Fruit fly (Drosophila melanogaster): ENCODE measurements around the gene CG5274.

CG5274 gene

DNA sequence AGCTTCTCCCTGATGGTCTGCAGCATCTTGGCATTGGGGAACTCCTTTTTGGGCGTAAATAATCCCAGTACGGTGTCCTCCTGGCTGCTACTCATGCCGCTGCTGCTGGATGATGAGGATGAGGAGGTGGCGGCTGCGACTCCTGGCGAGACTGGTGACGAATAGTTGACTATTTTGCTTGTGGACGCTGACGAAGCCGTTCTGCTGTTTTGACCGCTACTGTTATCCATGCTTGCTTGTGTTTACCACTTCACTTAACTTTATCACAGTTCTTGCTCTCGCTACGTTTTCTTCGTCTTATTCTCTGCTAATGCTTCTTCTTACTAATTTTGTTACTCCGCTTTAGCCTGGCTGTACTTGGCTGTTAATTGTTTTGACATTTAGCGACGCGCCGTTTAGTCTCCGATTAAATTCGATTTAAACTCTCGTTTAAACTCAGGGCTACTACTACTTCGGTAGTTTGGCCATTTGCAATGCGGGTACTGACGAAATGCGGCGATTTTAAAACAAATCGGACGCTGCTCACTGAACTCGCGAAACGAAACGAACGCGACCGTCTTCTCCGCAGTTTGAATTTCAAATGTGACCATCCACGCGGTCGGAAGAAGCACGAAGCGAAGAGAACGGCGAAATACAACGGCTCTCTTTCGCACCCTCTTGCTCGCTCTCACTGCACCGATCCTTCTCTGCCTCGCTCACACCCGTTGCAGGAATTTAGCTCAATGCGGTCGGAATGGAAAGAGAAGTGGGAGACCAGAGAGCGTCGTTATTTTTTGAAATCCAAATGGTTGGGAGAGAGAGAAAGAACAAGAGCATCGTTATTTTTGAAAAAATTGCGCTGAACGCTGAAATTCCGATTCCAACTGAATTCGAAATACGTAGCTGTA is 26.2 kb downstream of the CG5274 start, which contains the start of gene trbl (continued):
- TF ChIP-seq Spps (tag; optimal IDR thresholded peaks at IDR 0.05): no peak
- TF ChIP-seq Nf-YA (GFP tag; IDR thresholded peaks at IDR 0.05): no peak
- TF ChIP-seq cwo (GFP tag; optimal IDR thresholded peaks at IDR 0.05): no peak
- peak; percentile 11 for TF ChIP-seq CG12744 (GFP tag; optimal IDR thresholded peaks at IDR 0.05)
- no peak for TF ChIP-seq br (optimal IDR thresholded peaks at IDR 0.05)
- no peak for TF ChIP-seq CG9932 (GFP tag; IDR thresholded peaks at IDR 0.05)
- TF ChIP-seq Rx (GFP tag; IDR thresholded peaks at IDR 0.05): no peak
- TF ChIP-seq ftz-f1 (GFP tag; optimal IDR thresholded peaks at IDR 0.05): peak; percentile 74
- no peak for TF ChIP-seq Sox102F (GFP tag; optimal IDR thresholded peaks at IDR 0.05)
- TF ChIP-seq CG17912 (GFP tag; optimal IDR thresholded peaks at IDR 0.05): no peak
- TF ChIP-seq tll (GFP tag; optimal IDR thresholded peaks at IDR 0.05): no peak
- no peak for TF ChIP-seq Ravus (GFP tag; IDR thresholded peaks at IDR 0.05)
- TF ChIP-seq CG4820 (GFP tag; optimal IDR thresholded peaks at IDR 0.05): no peak
- TF ChIP-seq gce (GFP tag; IDR thresholded peaks at IDR 0.05): no peak
- no peak for TF ChIP-seq CG8765 (GFP tag; IDR thresholded peaks at IDR 0.05)
- no peak for TF ChIP-seq pb (GFP tag; optimal IDR thresholded peaks at IDR 0.05)
- peak; percentile 80 for TF ChIP-seq gcm (GFP tag; optimal IDR thresholded peaks at IDR 0.05)
- TF ChIP-seq gem (tag; optimal IDR thresholded peaks at IDR 0.05): no peak
- no peak for TF ChIP-seq odd (GFP tag; optimal IDR thresholded peaks at IDR 0.05)
- TF ChIP-seq dan (GFP tag; IDR thresholded peaks at IDR 0.05): no peak
- no peak for TF ChIP-seq CG17186 (GFP tag; optimal IDR thresholded peaks at IDR 0.05)
- no peak for TF ChIP-seq Xrp1 (GFP tag; IDR thresholded peaks at IDR 0.05)
- no peak for TF ChIP-seq Gsc (GFP tag; IDR thresholded peaks at IDR 0.05)
- no peak for TF ChIP-seq Oaz (GFP tag; IDR thresholded peaks at IDR 0.05)
- TF ChIP-seq CG14710 (tag; optimal IDR thresholded peaks at IDR 0.05): peak; percentile 26
- no peak for TF ChIP-seq Aef1 (GFP tag; IDR thresholded peaks at IDR 0.05)
- no peak for TF ChIP-seq grn (GFP tag; optimal IDR thresholded peaks at IDR 0.05)
- no peak for TF ChIP-seq CG9817 (tag; optimal IDR thresholded peaks at IDR 0.05)
- TF ChIP-seq D19B (GFP tag; optimal IDR thresholded peaks at IDR 0.05): no peak
- TF ChIP-seq psq (GFP tag; optimal IDR thresholded peaks at IDR 0.05): peak; percentile 83
- no peak for TF ChIP-seq btn (GFP tag; optimal IDR thresholded peaks at IDR 0.05)
- no peak for TF ChIP-seq CG18619 (GFP tag; optimal IDR thresholded peaks at IDR 0.05)
- peak; percentile 59; the same call in 1 of the 2 replicates for TF ChIP-seq rib (GFP tag; IDR thresholded peaks at IDR 0.05)
- TF ChIP-seq CG1832 (GFP tag; optimal IDR thresholded peaks at IDR 0.05): peak; percentile 97
- no peak for TF ChIP-seq Dfd (GFP tag; optimal IDR thresholded peaks at IDR 0.05)
- TF ChIP-seq dmrt99B (tag; optimal IDR thresholded peaks at IDR 0.05): peak; percentile 23
- no peak for TF ChIP-seq Xbp1 (GFP tag; optimal IDR thresholded peaks at IDR 0.05)
- TF ChIP-seq MBD-R2 (GFP tag; IDR thresholded peaks at IDR 0.05): peak; percentile 23; the same call in 1 of the 2 replicates
- no peak for TF ChIP-seq Hmx (GFP tag; optimal IDR thresholded peaks at IDR 0.05)
- TF ChIP-seq Lhr (GFP tag; optimal IDR thresholded peaks at IDR 0.05): no peak
- TF ChIP-seq TFAM (GFP tag; optimal IDR thresholded peaks at IDR 0.05): no peak
- no peak for TF ChIP-seq CG18476 (GFP tag; optimal IDR thresholded peaks at IDR 0.05)
- TF ChIP-seq tup (GFP tag; optimal IDR thresholded peaks at IDR 0.05): no peak
- no peak for TF ChIP-seq pnt (GFP tag; optimal IDR thresholded peaks at IDR 0.05)
- TF ChIP-seq Meics (GFP tag; optimal IDR thresholded peaks at IDR 0.05): peak; percentile 19
- TF ChIP-seq CG13894 (tag; optimal IDR thresholded peaks at IDR 0.05): peak; percentile 79
- peak; percentile 6 for TF ChIP-seq scrt (GFP tag; optimal IDR thresholded peaks at IDR 0.05)
- TF ChIP-seq CG2120 (GFP tag; optimal IDR thresholded peaks at IDR 0.05): no peak
- TF ChIP-seq H2.0 (GFP tag; IDR thresholded peaks at IDR 0.05): no peak
- TF ChIP-seq vfl (GFP tag; optimal IDR thresholded peaks at IDR 0.05): no peak

All from whole organism, embryonic.